Worm (Caenorhabditis elegans) whole organism, L3 larva: ENCODE data around the gene T22H9.1.

Experiments used
- ama-1 ChIP-seq: fragments of 150-350 bp; optimal IDR thresholded peaks from 2 replicates; lab custom pipeline; 2018
- egl-27 ChIP-seq: sonication (generic microtip); optimal IDR thresholded peaks from 4 replicates; lab custom pipeline; 2017; ENCODE audit warnings: missing biosample characterization, missing genetic modification reagents, missing genetic modification characterization
- elt-1 ChIP-seq: fragments of 150-350 bp; optimal IDR thresholded peaks from 2 replicates; lab custom pipeline; 2014; ENCODE audit warnings: missing biosample characterization, missing genetic modification characterization
- pqm-1 ChIP-seq: fragments of 150-350 bp; optimal IDR thresholded peaks from 2 replicates; lab custom pipeline; 2017; ENCODE audit warnings: missing biosample characterization, missing genetic modification characterization, inconsistent platforms
- skn-1 ChIP-seq: fragments of 150-350 bp; optimal IDR thresholded peaks from 2 replicates; lab custom pipeline; 2014; ENCODE audit warnings: missing biosample characterization, missing genetic modification characterization
- snpc-4 ChIP-seq: fragments of 150-350 bp; optimal IDR thresholded peaks from 2 replicates; lab custom pipeline; 2014; ENCODE audit warnings: missing biosample characterization, missing genetic modification characterization

DNA sequence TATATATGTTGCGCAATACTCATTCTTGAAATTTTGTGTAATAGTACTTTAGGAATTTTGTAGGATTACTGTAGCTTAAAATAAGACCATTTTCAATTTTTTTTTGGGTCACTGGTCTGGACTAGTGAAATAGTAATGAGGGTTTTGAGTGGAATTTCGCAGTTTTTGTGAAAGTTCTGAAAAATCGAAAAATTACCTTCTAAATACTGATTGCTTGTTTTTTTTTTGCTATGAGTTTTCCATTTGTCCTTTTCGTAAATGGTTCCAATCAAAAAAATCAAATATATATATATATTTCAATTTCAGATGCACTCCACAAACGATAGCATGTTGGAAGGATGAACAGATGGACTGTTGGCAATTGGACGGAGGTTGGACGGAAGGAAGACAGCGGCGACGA lies 47.1 kb upstream of the T22H9.1 start, which contains the start of gene nhr-15:
- no peak for TF ChIP-seq elt-1
- no peak for TF ChIP-seq egl-27 (tag; lab: Kevin White, UChicago)
- no peak for TF ChIP-seq ama-1 (lab: Kevin White, UChicago)
- TF ChIP-seq skn-1 (tag; lab: Kevin White, UChicago), result no peak
- no peak for TF ChIP-seq pqm-1
- TF ChIP-seq snpc-4 (tag; lab: Kevin White, UChicago), result no peak
